Worm (Caenorhabditis elegans): ENCODE results near the gene M163.9.

The M163.9 gene

ce11 chrX:14492441-14492840 lies 23.1 kb downstream of the M163.9 start:
- TF ChIP-seq cnd-1 (tag; optimal IDR thresholded peaks at IDR 0.05) (no peak), ham-2 (GFP tag; optimal IDR thresholded peaks at IDR 0.05) (no peak), lin-13 (tag; optimal IDR thresholded peaks at IDR 0.05) (no peak), M03D4.4 (tag; optimal IDR thresholded peaks at IDR 0.05) (no peak), tbx-8 (GFP tag; optimal IDR thresholded peaks at IDR 0.05) (no peak), lin-32 (GFP tag; optimal IDR thresholded peaks at IDR 0.05) (no peak), drap-1 (GFP tag; optimal IDR thresholded peaks at IDR 0.05) (no peak), nhr-237 (tag; optimal IDR thresholded peaks at IDR 0.05) (no peak), pha-4 (tag; optimal IDR thresholded peaks at IDR 0.05) (no peak), zip-8 (tag; optimal IDR thresholded peaks at IDR 0.05) (no peak), nhr-28 (tag; optimal IDR thresholded peaks at IDR 0.05) (no peak), nhr-12 (tag; optimal IDR thresholded peaks at IDR 0.05) (no peak)

- TF ChIP-seq drap-1 (GFP tag; optimal IDR thresholded peaks at IDR 0.05) (no peak), ceh-43 (GFP tag; optimal IDR thresholded peaks at IDR 0.05) (no peak), hlh-1 (tag; optimal IDR thresholded peaks at IDR 0.05) (no peak), ceh-39 (tag; optimal IDR thresholded peaks at IDR 0.05) (no peak), nhr-76 (tag; optimal IDR thresholded peaks at IDR 0.05) (no peak), nhr-12 (tag; optimal IDR thresholded peaks at IDR 0.05) (no peak), ces-1 (GFP tag; optimal IDR thresholded peaks at IDR 0.05) (no peak), M03D4.4 (tag; optimal IDR thresholded peaks at IDR 0.05) (no peak), ceh-83 (GFP tag; optimal IDR thresholded peaks at IDR 0.05) (no peak), bed-3 (GFP tag; optimal IDR thresholded peaks at IDR 0.05) (no peak), mep-1 (tag; optimal IDR thresholded peaks at IDR 0.05) (no peak), elt-1 (tag; optimal IDR thresholded peaks at IDR 0.05; ENCODE audit: borderline replicate concordance, insufficient read depth) (no peak), sptf-1 (tag; optimal IDR thresholded peaks at IDR 0.05) (no peak), sem-2 (GFP tag; optimal IDR thresholded peaks at IDR 0.05) (no peak), lin-32 (GFP tag; optimal IDR thresholded peaks at IDR 0.05) (no peak), nhr-237 (tag; optimal IDR thresholded peaks at IDR 0.05) (no peak), unc-120 (tag; optimal IDR thresholded peaks at IDR 0.05; ENCODE audit: poor library complexity, severe bottlenecking) (no peak), flh-1 (GFP tag; optimal IDR thresholded peaks at IDR 0.05) (no peak), pha-4 (tag; optimal IDR thresholded peaks at IDR 0.05) (no peak), tbx-8 (GFP tag; optimal IDR thresholded peaks at IDR 0.05) (no peak)
These were observed 25.7 kb downstream of the M163.9 start for ce11 chrX:14495075-14495474.

DNA sequence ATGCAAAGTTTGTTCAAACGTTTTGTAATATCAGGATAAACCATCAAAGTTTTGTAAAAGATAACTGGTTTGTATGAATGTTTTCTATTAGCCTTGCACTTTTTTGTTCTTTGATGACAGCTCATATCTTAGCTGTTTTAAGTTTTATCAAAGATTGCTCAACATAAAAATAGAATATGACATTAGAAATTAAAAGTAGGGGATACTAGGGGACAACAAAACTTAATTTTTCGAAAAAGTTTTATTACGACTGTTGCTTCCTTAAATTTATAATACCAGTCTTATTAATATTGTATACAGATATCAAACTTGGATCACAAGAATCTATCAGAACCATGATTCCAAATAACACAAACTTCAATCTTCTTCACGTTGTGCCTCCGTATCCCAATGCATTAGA lies 26.4 kb downstream of the M163.9 start, which contains the start of gene ztf-14:
TSS of gene ztf-14 (plus strand) at position 301 of the 400 bp plus-strand sequence.
- TF ChIP-seq mep-1 (tag; optimal IDR thresholded peaks at IDR 0.05), result no peak
- no peak for TF ChIP-seq elt-1 (tag; optimal IDR thresholded peaks at IDR 0.05; ENCODE audit: borderline replicate concordance, insufficient read depth)
- TF ChIP-seq ces-1 (GFP tag; optimal IDR thresholded peaks at IDR 0.05), result no peak
- no peak for TF ChIP-seq unc-120 (tag; optimal IDR thresholded peaks at IDR 0.05; ENCODE audit: poor library complexity, severe bottlenecking)
- no peak for TF ChIP-seq mab-5 (tag; optimal IDR thresholded peaks at IDR 0.05)
- no peak for TF ChIP-seq ceh-83 (GFP tag; optimal IDR thresholded peaks at IDR 0.05)

ce11 chrX:14496545-14496944 lies 27.2 kb downstream of the M163.9 start:
- TF ChIP-seq lsy-2 (tag; optimal IDR thresholded peaks at IDR 0.05) (no peak), hlh-1 (tag; optimal IDR thresholded peaks at IDR 0.05) (peak; percentile 49)

DNA sequence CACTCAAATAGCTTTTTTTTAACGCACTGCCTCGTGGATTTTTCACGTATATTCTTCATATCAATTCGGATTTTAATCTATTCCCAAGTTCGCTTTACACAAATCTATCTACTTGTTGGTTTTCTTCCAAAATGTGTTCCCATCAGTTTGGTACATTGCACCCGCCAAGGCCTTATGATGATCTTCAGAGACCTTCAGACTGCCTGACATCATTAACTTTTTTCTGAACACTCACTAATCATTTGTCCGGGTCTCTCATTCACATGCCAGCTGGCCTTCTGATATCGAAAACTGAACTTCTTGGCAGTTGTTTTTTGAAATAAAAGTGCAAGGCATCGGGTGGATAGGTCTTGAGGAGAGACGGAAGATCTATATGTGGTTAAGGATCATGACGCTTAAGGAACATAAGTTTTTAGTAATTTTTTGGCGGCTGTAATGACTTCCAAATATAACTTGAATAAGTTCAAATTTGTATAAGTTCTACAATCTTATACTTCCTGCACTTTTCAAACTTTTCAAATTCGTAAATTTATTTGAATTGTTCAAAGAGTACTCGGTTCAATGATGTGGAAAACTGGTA lies 30.5 kb downstream of the M163.9 start:
- TF ChIP-seq ham-2 (GFP tag; optimal IDR thresholded peaks at IDR 0.05) (no peak), mab-5 (tag; optimal IDR thresholded peaks at IDR 0.05) (no peak), ceh-83 (GFP tag; optimal IDR thresholded peaks at IDR 0.05) (no peak), tbx-8 (GFP tag; optimal IDR thresholded peaks at IDR 0.05) (no peak), nhr-28 (tag; optimal IDR thresholded peaks at IDR 0.05) (no peak), blmp-1 (tag; optimal IDR thresholded peaks at IDR 0.05) (no peak), snpc-4 (tag; optimal IDR thresholded peaks at IDR 0.05) (no peak), unc-120 (tag; optimal IDR thresholded peaks at IDR 0.05; ENCODE audit: poor library complexity, severe bottlenecking) (no peak), pha-4 (tag; optimal IDR thresholded peaks at IDR 0.05) (no peak), nhr-237 (tag; optimal IDR thresholded peaks at IDR 0.05) (no peak), nhr-2 (tag; optimal IDR thresholded peaks at IDR 0.05) (no peak), nhr-76 (tag; optimal IDR thresholded peaks at IDR 0.05) (no peak), ztf-11 (tag; optimal IDR thresholded peaks at IDR 0.05) (no peak), lin-32 (GFP tag; optimal IDR thresholded peaks at IDR 0.05) (no peak)
